Fruit fly (Drosophila melanogaster): ENCODE data around the gene CG43089.

dm6 chr3L:3760395-3760997 lies 46.7 kb downstream of the CG43089 start:
- peak; percentile 21 for TF ChIP-seq dsx (GFP tag; optimal IDR thresholded peaks at IDR 0.05; ENCODE audit: poor library complexity, severe bottlenecking)
- TF ChIP-seq CG7368 (GFP tag; optimal IDR thresholded peaks at IDR 0.05): no peak
- no peak for TF ChIP-seq CG6854 (GFP tag; optimal IDR thresholded peaks at IDR 0.05)
- peak; percentile 59 for TF ChIP-seq Eip78C (GFP tag)
- TF ChIP-seq OdsH (GFP tag; optimal IDR thresholded peaks at IDR 0.05): no peak
- TF ChIP-seq pdm3 (GFP tag; optimal IDR thresholded peaks at IDR 0.05): no peak
- no peak for TF ChIP-seq CG34406 (GFP tag; optimal IDR thresholded peaks at IDR 0.05)
- TF ChIP-seq CG8319 (GFP tag; optimal IDR thresholded peaks at IDR 0.05): no peak
- no peak for TF ChIP-seq Blimp-1 (GFP tag; optimal IDR thresholded peaks at IDR 0.05)
